Worm (Caenorhabditis elegans) whole organism, L1 larva: ENCODE data around the gene mel-11.

Experiments used
- aly-2 ChIP-seq: fragments of 150-350 bp; optimal IDR thresholded peaks from 2 replicates; lab custom pipeline; 2014; ENCODE audit warnings: missing biosample characterization, missing genetic modification characterization
- ceh-82 ChIP-seq, 3 experiments: fragments of 150-350 bp in 1 of 3; sonication (generic microtip) in 2 of 3; optimal IDR thresholded peaks; 2 replicates each; lab custom pipeline; 2014 to 2017; ENCODE audit warnings: missing biosample characterization in 3 of 3, missing genetic modification characterization in 3 of 3
- ceh-88 ChIP-seq: fragments of 200-800 bp; sonication (Bioruptor generic); IDR thresholded peaks from 2 replicates; pipeline ENCODE4 v1.3.6; 2022; ENCODE audit warnings: missing genetic modification characterization, missing compliant biosample characterization
- ces-1 ChIP-seq: fragments of 150-350 bp; optimal IDR thresholded peaks from 2 replicates; lab custom pipeline; 2014; ENCODE audit warnings: missing biosample characterization, missing genetic modification reagents, missing genetic modification characterization
- jun-1 ChIP-seq: fragments of 150-350 bp; optimal IDR thresholded peaks from 2 replicates; lab custom pipeline; 2014; ENCODE audit warnings: missing biosample characterization, missing genetic modification reagents, missing genetic modification characterization
- lsy-2 ChIP-seq, 2 experiments: fragments of 150-350 bp; optimal IDR thresholded peaks; 2 replicates each; lab custom pipeline; 2014; ENCODE audit warnings: missing biosample characterization in 2 of 2, missing genetic modification characterization in 2 of 2
- mdl-1 ChIP-seq, 2 experiments: fragments of 150-350 bp; optimal IDR thresholded peaks; 2 replicates each; lab custom pipeline; 2014 to 2017; ENCODE audit warnings: missing biosample characterization in 2 of 2, missing genetic modification characterization in 2 of 2, inconsistent platforms in 1 of 2
- nhr-76 ChIP-seq: sonication (generic microtip); optimal IDR thresholded peaks from 2 replicates; lab custom pipeline; 2017; ENCODE audit warnings: missing biosample characterization, missing genetic modification characterization
- nhr-77 ChIP-seq: fragments of 150-350 bp; optimal IDR thresholded peaks from 2 replicates; lab custom pipeline; 2014; ENCODE audit warnings: missing biosample characterization, missing genetic modification characterization
- skn-1 ChIP-seq: fragments of 150-350 bp; optimal IDR thresholded peaks from 2 replicates; lab custom pipeline; 2014; ENCODE audit warnings: missing biosample characterization, missing genetic modification characterization
- tbx-2 ChIP-seq: sonication (generic microtip); optimal IDR thresholded peaks from 2 replicates; lab custom pipeline; 2016; ENCODE audit warnings: missing genetic modification characterization, missing compliant biosample characterization
- tlp-1 ChIP-seq: fragments of 150-350 bp; optimal IDR thresholded peaks from 2 replicates; lab custom pipeline; 2014; ENCODE audit warnings: missing biosample characterization, missing genetic modification characterization
- ztf-11 ChIP-seq, 2 experiments: sonication (generic microtip); optimal IDR thresholded peaks; 2 replicates each; lab custom pipeline; 2016 to 2017; ENCODE audit warnings: missing genetic modification characterization in 2 of 2, missing biosample characterization in 1 of 2, missing compliant biosample characterization in 1 of 2

ce11 chrII:9418065-9418567 is 59.8 kb downstream of the mel-11 start, which contains the start of the genes M176.4 and M176.16:
- TF ChIP-seq tlp-1 (tag; lab: Kevin White, UChicago) (no peak), nhr-76 (no peak), nhr-77 (no peak), jun-1 (tag; lab: Kevin White, UChicago) (no peak), mdl-1 (tag; optimal IDR thresholded peaks at IDR 0.05; lab: Kevin White, UChicago) (no peak), ceh-82 (tag; optimal IDR thresholded peaks at IDR 0.05; lab: Kevin White, UChicago) (no peak), lsy-2 (tag; optimal IDR thresholded peaks at IDR 0.05; lab: Kevin White, UChicago) (no peak), skn-1 (no peak), ceh-88 (GFP tag; lab: Robert Waterston, UW) (no peak), ztf-11 (tag; optimal IDR thresholded peaks at IDR 0.05; lab: Kevin White, UChicago) (no peak), aly-2 (tag; lab: Kevin White, UChicago) (no peak), tbx-2 (tag; lab: Kevin White, UChicago) (no peak), ces-1 (GFP tag; lab: Kevin White, UChicago) (no peak)
